Worm (Caenorhabditis elegans) whole organism, L4 larva: Measurements from ENCODE around the gene ZK688.1.

ENCODE experiments used
- F10B5.3 ChIP-seq: sonication (generic microtip); optimal IDR thresholded peaks from 2 replicates; lab custom pipeline; 2016; ENCODE audit warnings: mild to moderate bottlenecking, missing genetic modification characterization, missing compliant biosample characterization
- F26F4.8 ChIP-seq: fragments of 200-800 bp; sonication (Bioruptor generic); conservative IDR thresholded peaks from 2 replicates; pipeline ENCODE4 v1.3.6; 2022; ENCODE audit warnings: missing genetic modification characterization, missing compliant biosample characterization
- F44E2.7 ChIP-seq: fragments of 200-800 bp; sonication (Bioruptor generic); IDR thresholded peaks from 2 replicates; pipeline ENCODE4 v2.1.2; 2022; ENCODE audit warnings: missing genetic modification characterization, missing compliant biosample characterization
- T20F7.1 ChIP-seq: fragments of 200-800 bp; sonication (Bioruptor generic); optimal IDR thresholded peaks from 2 replicates; lab custom pipeline; 2018; ENCODE audit warnings: mild to moderate bottlenecking, missing genetic modification characterization, missing compliant biosample characterization
- Y75B8A.6 ChIP-seq: fragments of 200-800 bp; sonication (Bioruptor generic); IDR thresholded peaks from 2 replicates; pipeline ENCODE4 v1.3.6; 2022; ENCODE audit warnings: missing genetic modification reagents, missing genetic modification characterization, missing compliant biosample characterization
- aha-1 ChIP-seq: fragments of 150-350 bp; peaks from one replicate; lab custom pipeline; 2014; ENCODE audit warnings: missing biosample characterization, missing genetic modification characterization
- aly-2 ChIP-seq: sonication (generic microtip); optimal IDR thresholded peaks from 2 replicates; lab custom pipeline; 2018; ENCODE audit warnings: missing biosample characterization, missing genetic modification characterization
- ces-1 ChIP-seq: fragments of 150-350 bp; sonication (generic microtip); optimal IDR thresholded peaks from 4 replicates; lab custom pipeline; 2014; ENCODE audit warnings: missing biosample characterization, missing genetic modification reagents, missing genetic modification characterization
- cey-2 ChIP-seq: sonication (generic microtip); optimal IDR thresholded peaks from 3 replicates; lab custom pipeline; 2017; ENCODE audit warnings: missing genetic modification characterization, mild to moderate bottlenecking, missing compliant biosample characterization, antibody characterized with exemption, borderline replicate concordance; ENCODE audit not compliant: insufficient read depth
- daf-12 ChIP-seq: fragments of 150-350 bp; optimal IDR thresholded peaks from 2 replicates; lab custom pipeline; 2014; ENCODE audit warnings: missing biosample characterization, missing genetic modification reagents, missing genetic modification characterization
- dmd-6 ChIP-seq: fragments of 200-800 bp; sonication (Bioruptor generic); IDR thresholded peaks from 2 replicates; pipeline ENCODE4 v1.3.6; 2022; ENCODE audit warnings: missing genetic modification reagents, missing genetic modification characterization, missing compliant biosample characterization
- dmd-9 ChIP-seq: fragments of 200-800 bp; sonication (Bioruptor generic); IDR thresholded peaks from 2 replicates; pipeline ENCODE4 v1.3.6; 2022; ENCODE audit warnings: missing genetic modification reagents, missing genetic modification characterization, missing compliant biosample characterization
- dpl-1 ChIP-seq: fragments of 150-350 bp; optimal IDR thresholded peaks from 2 replicates; lab custom pipeline; 2014; ENCODE audit warnings: missing biosample characterization, missing genetic modification reagents, missing genetic modification characterization
- fos-1 ChIP-seq: fragments of 150-350 bp; optimal IDR thresholded peaks from 2 replicates; lab custom pipeline; 2014; ENCODE audit warnings: missing biosample characterization, missing genetic modification characterization
- gei-8 ChIP-seq: fragments of 200-800 bp; sonication (Bioruptor generic); optimal IDR thresholded peaks from 2 replicates; lab custom pipeline; 2018; ENCODE audit warnings: mild to moderate bottlenecking, missing genetic modification characterization, missing compliant biosample characterization
- hif-1 ChIP-seq, 2 experiments: sonication (generic microtip); optimal IDR thresholded peaks; 2 replicates each; lab custom pipeline; 2016 to 2017; ENCODE audit warnings: missing compliant biosample characterization in 2 of 2, missing genetic modification characterization in 2 of 2, missing genetic modification reagents in 2 of 2, missing genotype in 2 of 2, mild to moderate bottlenecking in 1 of 2
- hlh-30 ChIP-seq: sonication (generic microtip); optimal IDR thresholded peaks from 2 replicates; lab custom pipeline; 2017; ENCODE audit warnings: antibody characterized with exemption, mild to moderate bottlenecking, missing genetic modification characterization, missing compliant biosample characterization; ENCODE audit not compliant: insufficient read depth
- hmg-1.1 ChIP-seq: fragments of 200-800 bp; sonication (Bioruptor generic); IDR thresholded peaks from 2 replicates; pipeline ENCODE4 v1.3.6; 2022; ENCODE audit warnings: missing genetic modification reagents, missing genetic modification characterization, missing compliant biosample characterization
- lin-1 ChIP-seq: fragments of 200-800 bp; sonication (Bioruptor generic); IDR thresholded peaks from 2 replicates; pipeline ENCODE4 v1.3.6; 2022; ENCODE audit warnings: missing genetic modification reagents, missing genetic modification characterization, missing compliant biosample characterization
- lin-15B ChIP-seq: fragments of 150-350 bp; sonication (generic microtip); optimal IDR thresholded peaks from 3 replicates; lab custom pipeline; 2014; ENCODE audit warnings: missing biosample characterization, missing genetic modification characterization
- madf-9 ChIP-seq: fragments of 200-800 bp; sonication (Bioruptor generic); conservative IDR thresholded peaks from 2 replicates; pipeline ENCODE4 v1.3.6; 2022; ENCODE audit warnings: missing genetic modification reagents, missing genetic modification characterization, missing compliant biosample characterization
- mep-1 ChIP-seq: fragments of 150-350 bp; sonication (generic microtip); optimal IDR thresholded peaks from 3 replicates; lab custom pipeline; 2014; ENCODE audit warnings: missing biosample characterization, missing genetic modification characterization
- mxl-2 ChIP-seq: fragments of 200-800 bp; sonication (Bioruptor generic); conservative IDR thresholded peaks from 2 replicates; pipeline ENCODE4 v1.3.6; 2022; ENCODE audit warnings: missing genetic modification reagents, missing genetic modification characterization, missing compliant biosample characterization
- mxl-3 ChIP-seq: fragments of 200-800 bp; sonication (Bioruptor generic); optimal IDR thresholded peaks from 2 replicates; lab custom pipeline; 2018; ENCODE audit warnings: mild to moderate bottlenecking, missing genetic modification characterization, missing compliant biosample characterization
- nhr-102 ChIP-seq: sonication (generic microtip); optimal IDR thresholded peaks from 2 replicates; lab custom pipeline; 2016; ENCODE audit warnings: mild to moderate bottlenecking, missing genetic modification characterization, moderate library complexity, missing compliant biosample characterization
- nhr-111 ChIP-seq: fragments of 200-800 bp; sonication (Bioruptor generic); optimal IDR thresholded peaks from 2 replicates; lab custom pipeline; 2018; ENCODE audit warnings: mild to moderate bottlenecking, missing genetic modification characterization, missing compliant biosample characterization
- nhr-237 ChIP-seq: sonication (generic microtip); optimal IDR thresholded peaks from 2 replicates; lab custom pipeline; 2017; ENCODE audit warnings: missing biosample characterization, missing genetic modification characterization
- nhr-28 ChIP-seq: fragments of 150-350 bp; optimal IDR thresholded peaks from 2 replicates; lab custom pipeline; 2014; ENCODE audit warnings: missing biosample characterization, missing genetic modification characterization
- nhr-41 ChIP-seq: fragments of 200-800 bp; sonication (Bioruptor generic); IDR thresholded peaks from 2 replicates; pipeline ENCODE4 v1.3.6; 2022; ENCODE audit warnings: missing genetic modification reagents, missing genetic modification characterization, missing compliant biosample characterization
- nhr-6 ChIP-seq: fragments of 150-350 bp; optimal IDR thresholded peaks from 2 replicates; lab custom pipeline; 2014; ENCODE audit warnings: missing biosample characterization, missing genetic modification characterization
- pqm-1 ChIP-seq: sonication (generic microtip); optimal IDR thresholded peaks from 2 replicates; lab custom pipeline; 2017; ENCODE audit warnings: missing biosample characterization, missing genetic modification characterization
- snpc-1.2 ChIP-seq: fragments of 200-800 bp; sonication (Bioruptor generic); IDR thresholded peaks from 2 replicates; pipeline ENCODE4 v1.3.6; 2022; ENCODE audit warnings: missing genetic modification reagents, missing genetic modification characterization, missing compliant biosample characterization
- spr-3 ChIP-seq: fragments of 200-800 bp; sonication (Bioruptor generic); optimal IDR thresholded peaks from 2 replicates; lab custom pipeline; 2018; ENCODE audit warnings: mild to moderate bottlenecking, missing genetic modification characterization, missing compliant biosample characterization
- tag-97 ChIP-seq: fragments of 200-800 bp; sonication (Bioruptor generic); IDR thresholded peaks from 2 replicates; pipeline ENCODE4 v1.3.6; 2022; ENCODE audit warnings: missing genetic modification characterization, missing compliant biosample characterization
- tra-1 ChIP-seq: fragments of 200-800 bp; sonication (Bioruptor generic); IDR thresholded peaks from 2 replicates; pipeline ENCODE4 v1.3.6; 2022; ENCODE audit warnings: missing genetic modification reagents, missing genetic modification characterization, missing compliant biosample characterization
- unc-39 ChIP-seq: sonication (generic microtip); optimal IDR thresholded peaks from 2 replicates; lab custom pipeline; 2017; ENCODE audit warnings: missing biosample characterization, missing genetic modification characterization
- unc-62 ChIP-seq, 3 experiments: fragments of 150-350 bp in 1 of 3; sonication (generic microtip); optimal IDR thresholded peaks in 2 of 3; peaks in 1 of 3; 1 replicate in 1 of 3; 2 replicates in 2 of 3; lab custom pipeline; 2014 to 2017; ENCODE audit warnings: missing biosample characterization in 3 of 3, missing genetic modification characterization in 3 of 3, missing genetic modification reagents in 3 of 3, missing genotype in 1 of 3
- zfp-3 ChIP-seq: fragments of 200-800 bp; sonication (Bioruptor generic); conservative IDR thresholded peaks from 2 replicates; pipeline ENCODE4 v1.3.6; 2022; ENCODE audit warnings: missing genetic modification reagents, missing genetic modification characterization, missing compliant biosample characterization
- zip-11 ChIP-seq: fragments of 200-800 bp; sonication (Bioruptor generic); IDR thresholded peaks from 2 replicates; pipeline ENCODE4 v1.3.6; 2022; ENCODE audit warnings: missing genetic modification characterization, missing compliant biosample characterization
- ztf-7 ChIP-seq: fragments of 150-350 bp; optimal IDR thresholded peaks from 2 replicates; lab custom pipeline; 2014; ENCODE audit warnings: missing biosample characterization, missing genetic modification characterization

The ZK688.1 gene

DNA sequence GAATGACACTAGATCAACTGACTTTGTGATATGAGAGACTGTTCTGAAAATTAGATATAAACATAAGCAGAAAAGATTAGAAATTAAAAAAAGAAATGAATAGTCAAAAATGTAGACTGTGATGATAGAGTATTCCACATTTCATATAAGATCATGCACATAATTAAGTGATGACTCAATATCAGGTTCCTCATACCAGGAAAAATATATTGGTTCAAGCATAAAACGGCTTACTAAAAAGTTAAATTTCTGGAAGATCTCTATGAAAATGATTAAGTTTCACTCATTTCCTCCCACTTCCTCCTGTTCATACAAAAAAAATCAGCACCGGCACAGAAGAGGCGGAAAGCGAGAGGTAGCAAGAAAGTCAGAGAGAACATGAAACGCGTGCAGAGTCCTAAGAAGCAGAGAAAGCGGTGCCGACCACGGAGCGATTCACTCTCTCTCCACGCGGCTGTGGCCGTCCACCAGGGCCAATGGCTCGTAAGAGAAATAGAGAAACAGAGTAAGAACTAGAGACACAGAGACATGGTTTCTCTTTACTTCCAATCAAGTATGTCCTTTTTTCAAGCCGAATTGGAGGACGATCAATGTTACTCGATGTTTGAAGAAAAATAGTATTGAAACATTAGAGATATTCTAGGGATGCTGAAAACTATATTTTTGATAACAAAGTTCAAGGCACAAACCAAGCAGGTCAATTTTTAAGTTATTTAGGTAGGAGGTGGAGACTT, 17.6 kb upstream of the ZK688.1 start, which contains the start of the genes ZK688.5 and fahd-1 (continued):
- TF ChIP-seq ztf-7 (tag; lab: Kevin White, UChicago) (no peak), aly-2 (tag; lab: Kevin White, UChicago) (no peak), F10B5.3 (no peak), nhr-28 (tag; lab: Kevin White, UChicago) (peak; percentile 72), hif-1 (tag; optimal IDR thresholded peaks at IDR 0.05; lab: Kevin White, UChicago) (peak in 1 of 2 experiments; percentile 68), ces-1 (no peak), lin-1 (GFP tag; lab: Robert Waterston, UW) (peak; percentile 69), daf-12 (no peak), F26F4.8 (GFP tag; lab: Robert Waterston, UW) (no peak), pqm-1 (peak; percentile 48), nhr-237 (no peak), unc-39 (tag; lab: Kevin White, UChicago) (no peak), zfp-3 (GFP tag; lab: Robert Waterston, UW) (no peak), gei-8 (GFP tag; lab: Kevin White, UChicago) (no peak), tra-1 (GFP tag; lab: Robert Waterston, UW) (peak; percentile 42; the same call in 1 of the 2 replicates), snpc-1.2 (GFP tag; lab: Robert Waterston, UW) (no peak), mep-1 (tag; lab: Kevin White, UChicago) (peak; percentile 88), fos-1 (tag; lab: Kevin White, UChicago) (no peak), spr-3 (GFP tag; lab: Kevin White, UChicago) (no peak), lin-15B (tag; lab: Kevin White, UChicago) (no peak), hmg-1.1 (GFP tag; lab: Robert Waterston, UW) (peak; percentile 92), unc-62 (GFP tag; optimal IDR thresholded peaks at IDR 0.05 in 1 of 2; lab: Kevin White, UChicago) (no peak), unc-62 (tag; optimal IDR thresholded peaks at IDR 0.05; lab: Kevin White, UChicago) (no peak), dmd-6 (GFP tag; lab: Robert Waterston, UW) (peak; percentile 72), mxl-3 (GFP tag; lab: Kevin White, UChicago) (peak; percentile 98), F44E2.7 (GFP tag; lab: Robert Waterston, UW) (no peak), cey-2 (tag; lab: Kevin White, UChicago) (no peak), nhr-41 (GFP tag; lab: Robert Waterston, UW) (no peak), dpl-1 (GFP tag; lab: Kevin White, UChicago) (peak; percentile 52), tag-97 (GFP tag; lab: Robert Waterston, UW) (no peak), nhr-102 (tag; lab: Kevin White, UChicago) (peak; percentile 21), T20F7.1 (GFP tag; lab: Kevin White, UChicago) (peak; percentile 40), Y75B8A.6 (no peak), nhr-6 (tag; lab: Kevin White, UChicago) (peak; percentile 47), zip-11 (GFP tag; lab: Robert Waterston, UW) (no peak), nhr-111 (GFP tag; lab: Kevin White, UChicago) (no peak), dmd-9 (no peak), madf-9 (no peak), mxl-2 (no peak)

DNA sequence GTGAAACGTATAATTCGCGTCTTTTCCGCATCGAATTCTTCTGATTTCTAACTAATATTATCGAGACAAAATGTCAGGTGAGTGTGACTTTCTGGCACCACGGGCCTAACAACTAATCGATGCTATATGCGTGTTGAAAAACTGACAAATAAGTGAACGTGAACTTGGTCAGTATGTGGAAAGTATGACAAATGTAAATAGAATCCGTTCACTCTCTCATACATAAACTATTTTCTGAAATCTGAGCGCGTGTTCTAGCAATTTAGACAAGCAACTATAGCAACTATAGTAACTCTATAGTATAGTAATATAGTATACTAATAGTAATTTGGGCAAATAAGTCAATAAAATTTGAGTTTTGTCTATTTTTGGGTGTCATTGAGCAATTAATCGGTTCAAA, 17.0 kb upstream of the ZK688.1 start:
- TF ChIP-seq hlh-30 (tag; lab: Kevin White, UChicago) (peak; percentile 12), aha-1 (tag; lab: Kevin White, UChicago) (no peak), unc-62 (GFP tag; optimal IDR thresholded peaks at IDR 0.05 in 1 of 2; lab: Kevin White, UChicago) (peak in 1 of 2 experiments; percentile 79), unc-62 (tag; optimal IDR thresholded peaks at IDR 0.05; lab: Kevin White, UChicago) (no peak)
